Worm (Caenorhabditis elegans) whole organism, L2 larva: ENCODE results near the gene ugt-16.

Source experiments
- C34F6.9 ChIP-seq: fragments of 150-350 bp; optimal IDR thresholded peaks from 2 replicates; lab custom pipeline; 2014; ENCODE audit warnings: missing biosample characterization, missing genetic modification characterization
- F13H6.1 ChIP-seq: sonication (generic microtip); optimal IDR thresholded peaks from 2 replicates; lab custom pipeline; 2016; ENCODE audit warnings: missing genetic modification characterization, missing compliant biosample characterization
- R02D3.7 ChIP-seq: fragments of 150-350 bp; optimal IDR thresholded peaks from 2 replicates; lab custom pipeline; 2014; ENCODE audit warnings: missing biosample characterization, missing genetic modification characterization
- Y55F3AM.14 ChIP-seq: fragments of 200-800 bp; sonication (Bioruptor generic); optimal IDR thresholded peaks from 2 replicates; lab custom pipeline; 2018; ENCODE audit warnings: mild to moderate bottlenecking, missing genetic modification characterization, missing compliant biosample characterization
- blmp-1 ChIP-seq: sonication (generic microtip); optimal IDR thresholded peaks from 2 replicates; lab custom pipeline; 2017; ENCODE audit warnings: missing genetic modification characterization, mild to moderate bottlenecking, missing compliant biosample characterization, antibody characterized with exemption, moderate library complexity; ENCODE audit not compliant: insufficient read depth
- crh-2 ChIP-seq: sonication (generic microtip); optimal IDR thresholded peaks from 2 replicates; lab custom pipeline; 2017; ENCODE audit warnings: missing biosample characterization, missing genetic modification characterization
- dmd-4 ChIP-seq: sonication (generic microtip); optimal IDR thresholded peaks from 2 replicates; lab custom pipeline; 2017; ENCODE audit warnings: missing biosample characterization, missing genetic modification characterization
- egl-27 ChIP-seq: sonication (generic microtip); optimal IDR thresholded peaks from 3 replicates; lab custom pipeline; 2017; ENCODE audit warnings: missing biosample characterization, missing genetic modification reagents, missing genetic modification characterization
- elt-1 ChIP-seq: fragments of 150-350 bp; optimal IDR thresholded peaks from 2 replicates; lab custom pipeline; 2014; ENCODE audit warnings: missing biosample characterization, missing genetic modification characterization
- fos-1 ChIP-seq: fragments of 150-350 bp; optimal IDR thresholded peaks from 2 replicates; lab custom pipeline; 2014; ENCODE audit warnings: missing biosample characterization, missing genetic modification characterization
- lin-11 ChIP-seq: fragments of 150-350 bp; sonication (generic microtip); optimal IDR thresholded peaks from 2 replicates; lab custom pipeline; 2014; ENCODE audit warnings: missing biosample characterization, missing genetic modification characterization, inconsistent platforms, mixed read lengths
- lsy-2 ChIP-seq, 2 experiments: fragments of 150-350 bp in 1 of 2; sonication (generic microtip) in 1 of 2; optimal IDR thresholded peaks; 2 replicates each; lab custom pipeline; 2014 to 2017; ENCODE audit warnings: missing biosample characterization in 2 of 2, missing genetic modification characterization in 2 of 2
- mdl-1 ChIP-seq, 2 experiments: fragments of 150-350 bp in 1 of 2; sonication (generic microtip) in 1 of 2; optimal IDR thresholded peaks; 2 replicates each; lab custom pipeline; 2017; ENCODE audit warnings: missing biosample characterization in 2 of 2, missing genetic modification characterization in 2 of 2
- nhr-11 ChIP-seq: fragments of 150-350 bp; optimal IDR thresholded peaks from 2 replicates; lab custom pipeline; 2014; ENCODE audit warnings: missing biosample characterization, missing genetic modification characterization
- nhr-12 ChIP-seq: fragments of 150-350 bp; optimal IDR thresholded peaks from 2 replicates; lab custom pipeline; 2014; ENCODE audit warnings: missing biosample characterization, missing genetic modification characterization
- nhr-129 ChIP-seq: fragments of 150-350 bp; optimal IDR thresholded peaks from 2 replicates; lab custom pipeline; 2014; ENCODE audit warnings: missing biosample characterization, missing genetic modification characterization
- nhr-21 ChIP-seq: fragments of 150-350 bp; optimal IDR thresholded peaks from 2 replicates; lab custom pipeline; 2014; ENCODE audit warnings: missing biosample characterization, missing genetic modification characterization
- nhr-25 ChIP-seq: fragments of 150-350 bp; sonication (generic microtip); optimal IDR thresholded peaks from 3 replicates; lab custom pipeline; 2014; ENCODE audit warnings: missing biosample characterization, missing genetic modification characterization
- nhr-6 ChIP-seq: fragments of 150-350 bp; optimal IDR thresholded peaks from 2 replicates; lab custom pipeline; 2014; ENCODE audit warnings: missing biosample characterization, missing genetic modification characterization
- peb-1 ChIP-seq: fragments of 150-350 bp; optimal IDR thresholded peaks from 2 replicates; lab custom pipeline; 2014; ENCODE audit warnings: missing biosample characterization, missing genetic modification characterization
- skn-1 ChIP-seq: sonication (generic microtip); optimal IDR thresholded peaks from 2 replicates; lab custom pipeline; 2017; ENCODE audit warnings: missing biosample characterization, missing genetic modification characterization
- sma-9 ChIP-seq, 2 experiments: fragments of 150-350 bp in 1 of 2; sonication (generic microtip) in 1 of 2; optimal IDR thresholded peaks; 2 replicates each; lab custom pipeline; 2014 to 2016; ENCODE audit warnings: missing genetic modification characterization in 2 of 2, mild to moderate bottlenecking in 1 of 2, missing biosample characterization in 1 of 2, missing compliant biosample characterization in 1 of 2, missing genetic modification reagents in 1 of 2, moderate library complexity in 1 of 2
- snpc-4 ChIP-seq: fragments of 150-350 bp; optimal IDR thresholded peaks from 2 replicates; lab custom pipeline; 2014; ENCODE audit warnings: missing biosample characterization, missing genetic modification characterization
- unc-39 ChIP-seq: fragments of 150-350 bp; optimal IDR thresholded peaks from 2 replicates; lab custom pipeline; 2014; ENCODE audit warnings: missing biosample characterization, missing genetic modification characterization
- unc-55 ChIP-seq: fragments of 150-350 bp; sonication (generic microtip); optimal IDR thresholded peaks from 3 replicates; lab custom pipeline; 2014; ENCODE audit warnings: missing biosample characterization, missing genetic modification reagents, missing genetic modification characterization
- unc-62 ChIP-seq: fragments of 150-350 bp; optimal IDR thresholded peaks from 2 replicates; lab custom pipeline; 2014; ENCODE audit warnings: missing biosample characterization, missing genetic modification reagents, missing genetic modification characterization
- zag-1 ChIP-seq: fragments of 150-350 bp; optimal IDR thresholded peaks from 2 replicates; lab custom pipeline; 2014; ENCODE audit warnings: missing biosample characterization, missing genetic modification characterization
- ztf-1 ChIP-seq: fragments of 200-800 bp; sonication (Bioruptor generic); conservative IDR thresholded peaks from 2 replicates; pipeline ENCODE4 v1.3.6; 2022; ENCODE audit warnings: missing genetic modification characterization, missing compliant biosample characterization
- ztf-11 ChIP-seq: sonication (generic microtip); optimal IDR thresholded peaks from 2 replicates; lab custom pipeline; 2017; ENCODE audit warnings: missing biosample characterization, missing genetic modification characterization
- ztf-4 ChIP-seq: fragments of 150-350 bp; optimal IDR thresholded peaks from 2 replicates; lab custom pipeline; 2014; ENCODE audit warnings: missing biosample characterization, missing genetic modification characterization

The ugt-16 gene

DNA sequence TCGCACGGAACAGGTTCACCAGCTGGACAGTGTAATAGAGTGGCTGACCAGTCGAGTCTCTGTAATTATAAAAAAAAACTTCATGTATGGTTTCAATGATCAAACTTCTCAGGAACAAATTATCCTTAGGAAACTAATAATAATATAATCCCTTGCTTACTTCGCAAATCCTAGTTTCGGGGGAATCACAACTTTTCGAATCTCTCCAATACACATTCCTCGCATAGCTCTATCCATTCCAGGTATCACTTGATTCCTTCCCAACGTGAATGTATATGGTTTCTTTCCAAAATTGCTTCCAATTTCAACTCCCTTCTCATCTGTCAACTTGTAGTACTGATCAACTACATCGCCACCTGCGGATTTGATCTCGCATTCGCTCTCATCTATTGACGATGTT is 38.5 kb upstream of the ugt-16 start:
- TF ChIP-seq crh-2 (tag; lab: Kevin White, UChicago) = no peak
- no peak for TF ChIP-seq snpc-4 (tag; lab: Kevin White, UChicago)
- TF ChIP-seq skn-1 = no peak
- TF ChIP-seq elt-1 (tag; lab: Kevin White, UChicago) = no peak
- no peak for TF ChIP-seq lsy-2 (tag; optimal IDR thresholded peaks at IDR 0.05; lab: Kevin White, UChicago)
- no peak for TF ChIP-seq zag-1
- no peak for TF ChIP-seq R02D3.7 (tag; lab: Kevin White, UChicago)
- TF ChIP-seq egl-27 (tag; lab: Kevin White, UChicago) = no peak
- no peak for TF ChIP-seq fos-1 (tag; lab: Kevin White, UChicago)
- no peak for TF ChIP-seq peb-1 (tag; lab: Kevin White, UChicago)
- TF ChIP-seq F13H6.1 (tag; lab: Kevin White, UChicago) = no peak
- no peak for TF ChIP-seq nhr-129 (tag; lab: Kevin White, UChicago)
- no peak for TF ChIP-seq sma-9 (GFP tag; optimal IDR thresholded peaks at IDR 0.05; lab: Kevin White, UChicago)
- no peak for TF ChIP-seq sma-9 (tag; optimal IDR thresholded peaks at IDR 0.05; lab: Kevin White, UChicago)
- no peak for TF ChIP-seq mdl-1 (tag; optimal IDR thresholded peaks at IDR 0.05; lab: Kevin White, UChicago)
- TF ChIP-seq C34F6.9 (tag; lab: Kevin White, UChicago) = no peak
- TF ChIP-seq nhr-12 = no peak
- TF ChIP-seq lin-11 (tag; lab: Kevin White, UChicago) = no peak

DNA sequence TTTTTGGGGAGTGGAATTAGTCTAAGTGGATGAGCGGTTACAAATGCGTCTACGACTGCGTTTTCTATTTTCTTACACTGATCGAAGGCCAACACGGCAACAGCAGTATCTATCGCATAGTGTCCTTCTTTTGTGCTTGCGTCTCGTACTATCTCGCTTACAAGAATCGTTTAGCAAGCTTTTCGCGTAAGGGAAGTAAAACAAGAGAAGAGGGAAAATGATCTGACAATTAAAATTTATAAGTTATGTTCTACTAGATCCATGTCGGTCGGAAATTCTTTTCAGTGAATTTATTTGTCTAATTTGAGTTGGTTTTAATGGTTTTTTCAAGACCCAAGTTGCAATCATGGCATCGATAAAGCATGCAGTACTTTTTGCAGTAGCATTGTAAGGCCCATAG is 37.8 kb upstream of the ugt-16 start, which contains the start of gene fkb-4:
Gene fkb-4 (minus strand): TSS at position 101 of the 400 bp plus-strand sequence.
- TF ChIP-seq mdl-1 (tag; optimal IDR thresholded peaks at IDR 0.05; lab: Kevin White, UChicago) = no peak
- no peak for TF ChIP-seq nhr-21 (tag; lab: Kevin White, UChicago)
- TF ChIP-seq R02D3.7 (tag; lab: Kevin White, UChicago) = no peak
- TF ChIP-seq crh-2 (tag; lab: Kevin White, UChicago) = no peak
- no peak for TF ChIP-seq nhr-11 (tag; lab: Kevin White, UChicago)
- no peak for TF ChIP-seq egl-27 (tag; lab: Kevin White, UChicago)
- TF ChIP-seq unc-55 = no peak
- TF ChIP-seq lsy-2 (tag; optimal IDR thresholded peaks at IDR 0.05; lab: Kevin White, UChicago) = no peak
- TF ChIP-seq nhr-6 (tag; lab: Kevin White, UChicago) = no peak
- no peak for TF ChIP-seq zag-1
- no peak for TF ChIP-seq nhr-25 (tag; lab: Kevin White, UChicago)
- no peak for TF ChIP-seq sma-9 (GFP tag; optimal IDR thresholded peaks at IDR 0.05; lab: Kevin White, UChicago)
- TF ChIP-seq sma-9 (tag; optimal IDR thresholded peaks at IDR 0.05; lab: Kevin White, UChicago) = no peak
- no peak for TF ChIP-seq ztf-11 (tag; lab: Kevin White, UChicago)

DNA sequence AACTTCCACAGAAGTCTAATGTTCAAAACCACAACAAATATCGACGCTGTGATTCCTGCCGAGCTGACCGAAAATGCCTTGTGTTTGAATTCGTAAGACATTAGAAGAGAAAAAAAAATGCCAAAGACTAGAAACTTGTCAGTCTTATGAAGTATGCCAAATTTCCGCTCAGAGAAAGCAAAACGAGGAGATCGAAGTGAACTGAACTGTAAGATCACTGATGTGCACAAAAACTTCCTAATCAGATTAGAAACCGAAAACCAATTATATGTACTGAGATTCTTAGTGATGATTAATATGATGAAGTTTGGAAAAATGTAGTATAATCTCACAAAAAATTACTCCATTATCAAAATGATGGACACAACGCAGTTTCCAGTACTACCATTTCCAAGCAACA is 36.4 kb upstream of the ugt-16 start, which contains the start of gene srbc-44:
Gene srbc-44 (minus strand): TSS at position 101 of the 400 bp plus-strand sequence.
- TF ChIP-seq blmp-1 = no peak
- no peak for TF ChIP-seq crh-2 (tag; lab: Kevin White, UChicago)
- no peak for TF ChIP-seq ztf-1 (GFP tag; lab: Robert Waterston, UW)
- no peak for TF ChIP-seq nhr-25 (tag; lab: Kevin White, UChicago)

DNA sequence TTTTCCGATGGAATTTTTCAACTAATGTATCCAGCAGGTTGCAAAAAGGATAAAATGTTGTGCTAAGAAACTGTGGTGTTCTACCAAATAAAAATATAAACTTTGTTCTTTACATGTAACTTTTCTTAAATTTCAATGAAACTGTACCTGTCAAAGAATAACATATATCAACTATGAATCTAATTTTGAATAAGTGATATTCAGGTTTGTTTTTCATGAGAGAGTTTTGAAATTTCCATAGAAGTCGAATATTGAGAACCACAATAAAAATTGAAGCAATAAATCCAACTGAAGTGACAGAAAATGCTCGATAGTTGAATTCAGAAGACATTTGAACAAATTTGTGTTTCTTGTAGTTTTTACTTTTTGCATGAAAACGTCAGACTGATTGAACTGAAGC is 34.6 kb upstream of the ugt-16 start, which contains the start of gene srbc-43:
Gene srbc-43 (minus strand): TSS at position 331 of the 400 bp plus-strand sequence.
- no peak for TF ChIP-seq unc-62 (GFP tag; lab: Kevin White, UChicago)
- TF ChIP-seq, all 48 proteins: peak for 0

DNA sequence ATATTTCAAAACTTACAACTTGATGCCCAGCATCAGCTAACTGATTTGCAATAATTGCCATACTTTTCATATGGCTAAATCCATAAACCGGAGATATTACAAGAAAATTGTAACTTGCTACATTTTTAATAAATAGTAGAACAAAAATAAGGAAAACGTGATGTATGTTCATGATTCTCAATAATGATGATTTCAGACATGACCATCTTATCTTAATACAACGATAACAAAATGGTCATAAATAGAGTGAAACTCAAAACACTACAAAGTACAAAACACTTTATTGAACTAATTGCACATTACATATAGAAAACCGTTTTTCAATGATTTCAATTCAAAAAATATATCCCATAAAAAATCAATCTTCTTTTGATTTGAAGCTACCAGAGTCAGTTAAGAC is 32.1 kb upstream of the ugt-16 start, which contains the start of gene ugt-5:
Gene ugt-5 (minus strand): TSS at position 214 of the 400 bp plus-strand sequence.
- TF ChIP-seq ztf-11 (tag; lab: Kevin White, UChicago) = no peak
- TF ChIP-seq elt-1 (tag; lab: Kevin White, UChicago) = no peak
- TF ChIP-seq Y55F3AM.14 (GFP tag; lab: Kevin White, UChicago) = no peak
- TF ChIP-seq blmp-1 = no peak
- no peak for TF ChIP-seq peb-1 (tag; lab: Kevin White, UChicago)
- TF ChIP-seq fos-1 (tag; lab: Kevin White, UChicago) = peak; percentile 8
- TF ChIP-seq nhr-11 (tag; lab: Kevin White, UChicago) = no peak
- TF ChIP-seq skn-1 = peak; percentile 78
- no peak for TF ChIP-seq unc-39 (tag; lab: Kevin White, UChicago)
- no peak for TF ChIP-seq dmd-4 (tag; lab: Kevin White, UChicago)
- no peak for TF ChIP-seq ztf-4 (tag; lab: Kevin White, UChicago)
- TF ChIP-seq lin-11 (tag; lab: Kevin White, UChicago) = no peak
- TF ChIP-seq C34F6.9 (tag; lab: Kevin White, UChicago) = no peak
- no peak for TF ChIP-seq nhr-6 (tag; lab: Kevin White, UChicago)
- no peak for TF ChIP-seq R02D3.7 (tag; lab: Kevin White, UChicago)
- TF ChIP-seq, all 48 proteins: peak for 2
